Fruit fly (Drosophila melanogaster) whole organism, embryonic: ENCODE results near the gene nAChRalpha2.
A peak's percentile ranks its signal among the peaks of the same experiment; 100 is the strongest.

ENCODE experiments used
- Bgb ChIP-seq: fragments of 200-800 bp; sonication (Bioruptor generic); IDR thresholded peaks from 2 replicates; pipeline ENCODE4 v1.3.6; 2022; ENCODE audit warnings: missing biosample characterization, missing genetic modification characterization; ENCODE audit not compliant: partially characterized antibody
- Blimp-1 ChIP-seq: fragments of 200-800 bp; sonication (Bioruptor generic); optimal IDR thresholded peaks from 3 replicates; lab custom pipeline; 2018; ENCODE audit warnings: missing biosample characterization, missing genetic modification characterization, mild to moderate bottlenecking, moderate library complexity, missing genetic modification reagents
- C15 ChIP-seq: fragments of 200-800 bp; sonication (Bioruptor generic); IDR thresholded peaks from 3 replicates; pipeline ENCODE4 v1.3.6; 2022; ENCODE audit warnings: missing biosample characterization, missing genetic modification characterization
- CG10543 ChIP-seq: fragments of 200-800 bp; sonication (Bioruptor generic); optimal IDR thresholded peaks from 3 replicates; lab custom pipeline; 2017; ENCODE audit warnings: missing biosample characterization, mild to moderate bottlenecking, missing genetic modification characterization, moderate library complexity
- CG11696 ChIP-seq: fragments of 200-800 bp; sonication (Bioruptor generic); IDR thresholded peaks from 2 replicates; pipeline ENCODE4 v1.3.6; 2022; ENCODE audit warnings: missing biosample characterization, missing genetic modification characterization
- CG11723 ChIP-seq: fragments of 200-800 bp; sonication (Bioruptor generic); optimal IDR thresholded peaks from 2 replicates; lab custom pipeline; 2017; ENCODE audit warnings: missing biosample characterization, mild to moderate bottlenecking, missing genetic modification characterization
- CG12071 ChIP-seq: fragments of 200-800 bp; sonication (Bioruptor generic); optimal IDR thresholded peaks from 3 replicates; lab custom pipeline; 2018; ENCODE audit warnings: missing biosample characterization, mild to moderate bottlenecking, missing genetic modification characterization
- CG12744 ChIP-seq: fragments of 200-800 bp; sonication (Bioruptor generic); optimal IDR thresholded peaks from 2 replicates; lab custom pipeline; 2016; ENCODE audit warnings: missing biosample characterization, missing genetic modification characterization
- CG12769 ChIP-seq: fragments of 200-800 bp; sonication (Bioruptor generic); optimal IDR thresholded peaks from 2 replicates; lab custom pipeline; 2019; ENCODE audit warnings: missing biosample characterization, mild to moderate bottlenecking, missing genetic modification characterization, moderate library complexity
- CG13287 ChIP-seq: fragments of 200-800 bp; sonication (Bioruptor generic); IDR thresholded peaks from 2 replicates; pipeline ENCODE4 v1.3.6; 2022; ENCODE audit warnings: missing biosample characterization, missing genetic modification characterization; ENCODE audit not compliant: partially characterized antibody
- CG1529 ChIP-seq: fragments of 200-800 bp; sonication (Bioruptor generic); optimal IDR thresholded peaks from 3 replicates; lab custom pipeline; 2018; ENCODE audit warnings: missing biosample characterization, missing genetic modification characterization
- CG15601 ChIP-seq: fragments of 200-800 bp; sonication (Bioruptor generic); optimal IDR thresholded peaks from 3 replicates; lab custom pipeline; 2019; ENCODE audit warnings: missing biosample characterization, mild to moderate bottlenecking, missing genetic modification characterization, moderate library complexity
- CG1603 ChIP-seq: fragments of 200-800 bp; sonication (Bioruptor generic); optimal IDR thresholded peaks from 2 replicates; lab custom pipeline; 2019; ENCODE audit warnings: missing biosample characterization, mild to moderate bottlenecking, missing genetic modification characterization, moderate library complexity
- CG2712 ChIP-seq: fragments of 200-800 bp; optimal IDR thresholded peaks from 3 replicates; lab custom pipeline; 2019; ENCODE audit warnings: missing biosample characterization, mild to moderate bottlenecking, missing genetic modification characterization, moderate library complexity
- CG30431 ChIP-seq: fragments of 200-800 bp; sonication (Bioruptor generic); optimal IDR thresholded peaks from 2 replicates; lab custom pipeline; 2017; ENCODE audit warnings: missing biosample characterization, missing genetic modification characterization
- CG34224 ChIP-seq: fragments of 200-800 bp; sonication (Bioruptor generic); IDR thresholded peaks from 3 replicates; pipeline ENCODE4 v1.3.6; 2022; ENCODE audit warnings: missing biosample characterization, missing genetic modification characterization; ENCODE audit not compliant: partially characterized antibody
- CG4617 ChIP-seq: fragments of 200-800 bp; sonication (Bioruptor generic); optimal IDR thresholded peaks from 3 replicates; lab custom pipeline; 2016; ENCODE audit warnings: missing biosample characterization, missing genetic modification characterization, borderline replicate concordance
- CG5180 ChIP-seq: fragments of 200-800 bp; sonication (Bioruptor generic); optimal IDR thresholded peaks from 3 replicates; lab custom pipeline; 2017; ENCODE audit warnings: missing biosample characterization, missing genetic modification characterization, mild to moderate bottlenecking, moderate library complexity, missing genetic modification reagents
- CG8089 ChIP-seq: fragments of 200-800 bp; sonication (Bioruptor generic); optimal IDR thresholded peaks from 3 replicates; lab custom pipeline; 2016; ENCODE audit warnings: missing biosample characterization, missing genetic modification characterization
- CG9817 ChIP-seq: fragments of 200-800 bp; sonication (Bioruptor generic); optimal IDR thresholded peaks from 2 replicates; lab custom pipeline; 2018; ENCODE audit warnings: missing biosample characterization, mild to moderate bottlenecking, missing genetic modification characterization, moderate library complexity
- Dad ChIP-seq: fragments of 200-800 bp; sonication (Bioruptor generic); optimal IDR thresholded peaks from 3 replicates; lab custom pipeline; 2016; ENCODE audit warnings: missing biosample characterization, missing genetic modification characterization
- Deaf1 ChIP-seq: fragments of 200-800 bp; optimal IDR thresholded peaks from 3 replicates; lab custom pipeline; 2019; ENCODE audit warnings: missing biosample characterization, mild to moderate bottlenecking, missing genetic modification characterization, moderate library complexity
- Doc3 ChIP-seq: fragments of 200-800 bp; sonication (Bioruptor generic); IDR thresholded peaks from 3 replicates; pipeline ENCODE4 v1.3.6; 2022; ENCODE audit warnings: missing biosample characterization, missing genetic modification characterization; ENCODE audit not compliant: partially characterized antibody
- Eip74EF ChIP-seq, 2 experiments: fragments of 200-800 bp in 1 of 2; fragments of >200 bp in 1 of 2; sonication (Bioruptor generic) in 1 of 2; optimal IDR thresholded peaks; 2 replicates each; lab custom pipeline; 2017 to 2019; ENCODE audit warnings: missing biosample characterization in 2 of 2, missing genetic modification characterization in 2 of 2, mild to moderate bottlenecking in 1 of 2, moderate library complexity in 1 of 2
- Gug ChIP-seq: fragments of 200-800 bp; sonication (Bioruptor generic); IDR thresholded peaks from 4 replicates; pipeline ENCODE4 v1.3.6; 2022; ENCODE audit warnings: missing biosample characterization, missing genetic modification characterization
- Hey ChIP-seq: fragments of 200-800 bp; sonication (Bioruptor generic); optimal IDR thresholded peaks from 3 replicates; lab custom pipeline; 2018; ENCODE audit warnings: missing biosample characterization, mild to moderate bottlenecking, missing genetic modification characterization
- Hmr ChIP-seq: fragments of 200-800 bp; sonication (Bioruptor generic); optimal IDR thresholded peaks from 3 replicates; lab custom pipeline; 2017; ENCODE audit warnings: mild to moderate bottlenecking, missing biosample characterization, missing genetic modification reagents, missing genetic modification characterization
- MESR4 ChIP-seq: fragments of 200-800 bp; sonication (Bioruptor generic); optimal IDR thresholded peaks from 2 replicates; lab custom pipeline; 2018; ENCODE audit warnings: missing biosample characterization, mild to moderate bottlenecking, missing genetic modification characterization, moderate library complexity
- NC2β ChIP-seq: fragments of 200-800 bp; sonication (Bioruptor generic); optimal IDR thresholded peaks from 2 replicates; lab custom pipeline; 2016; ENCODE audit warnings: missing biosample characterization, missing genetic modification characterization
- NFAT ChIP-seq: fragments of 200-800 bp; sonication (Bioruptor generic); IDR thresholded peaks from 2 replicates; pipeline ENCODE4 v1.3.6; 2022; ENCODE audit warnings: missing biosample characterization, missing genetic modification characterization
- Nf-YC ChIP-seq: fragments of 200-800 bp; optimal IDR thresholded peaks from 3 replicates; lab custom pipeline; 2019; ENCODE audit warnings: missing biosample characterization, mild to moderate bottlenecking, missing genetic modification characterization, moderate library complexity
- ara ChIP-seq: fragments of 200-800 bp; sonication (Bioruptor generic); IDR thresholded peaks from 2 replicates; pipeline ENCODE4 v1.3.6; 2022; ENCODE audit warnings: missing biosample characterization, missing genetic modification characterization
- bab2 ChIP-seq: fragments of 200-800 bp; sonication (Bioruptor generic); optimal IDR thresholded peaks from 2 replicates; lab custom pipeline; 2016; ENCODE audit warnings: missing biosample characterization, missing genetic modification characterization
- caup ChIP-seq: fragments of 200-800 bp; sonication (Bioruptor generic); optimal IDR thresholded peaks from 3 replicates; lab custom pipeline; 2017; ENCODE audit warnings: missing biosample characterization, mild to moderate bottlenecking, missing genetic modification characterization, moderate library complexity; ENCODE audit not compliant: severe bottlenecking
- dysf ChIP-seq: fragments of 200-800 bp; sonication (Bioruptor generic); IDR thresholded peaks from 3 replicates; pipeline ENCODE4 v1.3.6; 2022; ENCODE audit warnings: missing biosample characterization, missing genetic modification characterization
- emc ChIP-seq: fragments of 200-800 bp; sonication (Bioruptor generic); optimal IDR thresholded peaks from 2 replicates; lab custom pipeline; 2016; ENCODE audit warnings: missing biosample characterization, missing genetic modification characterization
- ftz-f1 ChIP-seq: fragments of 200-800 bp; sonication (Bioruptor generic); optimal IDR thresholded peaks from 2 replicates; lab custom pipeline; 2016; ENCODE audit warnings: missing biosample characterization, missing genetic modification characterization
- gce ChIP-seq: fragments of 200-800 bp; sonication (Bioruptor generic); IDR thresholded peaks from 3 replicates; pipeline ENCODE4 v1.3.6; 2022; ENCODE audit warnings: missing biosample characterization, missing genetic modification characterization
- gcm2 ChIP-seq: fragments of 200-800 bp; sonication (Bioruptor generic); optimal IDR thresholded peaks from 2 replicates; lab custom pipeline; 2016; ENCODE audit warnings: missing biosample characterization, missing genetic modification characterization
- kay ChIP-seq: fragments of 200-800 bp; sonication (Bioruptor generic); optimal IDR thresholded peaks from 2 replicates; lab custom pipeline; 2016; ENCODE audit warnings: missing biosample characterization, missing genetic modification characterization
- lola ChIP-seq, 3 experiments: fragments of >200 bp in 2 of 3; fragments of 200-800 bp in 1 of 3; sonication (Bioruptor generic) in 1 of 3; optimal IDR thresholded peaks; 2 replicates each; lab custom pipeline; 2017 to 2019; ENCODE audit warnings: missing biosample characterization in 3 of 3, missing genetic modification characterization in 3 of 3, mild to moderate bottlenecking in 1 of 3, moderate library complexity in 1 of 3
- nerfin-2 ChIP-seq: fragments of 200-800 bp; sonication (Bioruptor generic); IDR thresholded peaks from 2 replicates; pipeline ENCODE4 v1.3.6; 2022; ENCODE audit warnings: missing biosample characterization, missing genetic modification characterization; ENCODE audit not compliant: partially characterized antibody
- onecut ChIP-seq: fragments of 200-800 bp; sonication (Bioruptor generic); IDR thresholded peaks from 2 replicates; pipeline ENCODE4 v1.3.6; 2022; ENCODE audit warnings: missing biosample characterization, missing genetic modification characterization
- pho ChIP-seq: fragments of 200-800 bp; sonication (Bioruptor generic); optimal IDR thresholded peaks from 2 replicates; lab custom pipeline; 2016; ENCODE audit warnings: missing biosample characterization, missing genetic modification characterization
- sc ChIP-seq, 3 experiments: fragments of >200 bp in 2 of 3; fragments of 200-800 bp in 1 of 3; sonication (Bioruptor generic) in 1 of 3; optimal IDR thresholded peaks; 2 replicates in 2 of 3; 3 replicates in 1 of 3; lab custom pipeline; 2017; ENCODE audit warnings: mild to moderate bottlenecking in 1 of 3, missing biosample characterization in 1 of 3, missing genetic modification characterization in 1 of 3, missing genetic modification reagents in 1 of 3
- shn ChIP-seq: fragments of 200-800 bp; sonication (Bioruptor generic); optimal IDR thresholded peaks from 3 replicates; lab custom pipeline; 2016; ENCODE audit warnings: missing biosample characterization, missing genetic modification characterization
- tgo ChIP-seq: fragments of 200-800 bp; sonication (Bioruptor generic); IDR thresholded peaks from 3 replicates; pipeline ENCODE4 v1.3.6; 2022; ENCODE audit warnings: missing biosample characterization, missing genetic modification characterization
- vvl ChIP-seq: fragments of 200-800 bp; sonication (Bioruptor generic); IDR thresholded peaks from 2 replicates; pipeline ENCODE4 v1.3.6; 2022; ENCODE audit warnings: missing biosample characterization, missing genetic modification characterization
- zfh2 ChIP-seq: fragments of 200-800 bp; sonication (Bioruptor generic); optimal IDR thresholded peaks from 2 replicates; lab custom pipeline; 2016; ENCODE audit warnings: missing biosample characterization, missing genetic modification characterization

nAChRalpha2 gene

dm6 chr3R:24524426-24524974 is 39.3 kb downstream of the nAChRalpha2 start, which contains the start of gene Jhbp12 (continued):
- TF ChIP-seq Hmr (GFP tag; lab: Kevin White, UChicago): no peak
- peak; percentile 19 for TF ChIP-seq CG10543
- no peak for TF ChIP-seq CG11696 (GFP tag; lab: Robert Waterston, UW)
- peak; percentile 56 for TF ChIP-seq CG12769 (tag; lab: Kevin White, UChicago)
- TF ChIP-seq CG12071 (GFP tag; lab: Kevin White, UChicago): no peak
- no peak for TF ChIP-seq CG11723
- TF ChIP-seq NC2β (GFP tag; lab: Kevin White, UChicago): no peak
- TF ChIP-seq sc (optimal IDR thresholded peaks at IDR 0.05; lab: Kevin White, UChicago): no peak
- no peak for TF ChIP-seq sc (GFP tag; optimal IDR thresholded peaks at IDR 0.05; lab: Kevin White, UChicago)
- no peak for TF ChIP-seq CG34224 (GFP tag; lab: Robert Waterston, UW)
- TF ChIP-seq nerfin-2 (GFP tag; lab: Robert Waterston, UW): no peak
- peak in 1 of 2 experiments; percentile 39 for TF ChIP-seq Eip74EF (GFP tag; optimal IDR thresholded peaks at IDR 0.05; lab: Kevin White, UChicago)
- TF ChIP-seq CG4617 (GFP tag; lab: Kevin White, UChicago): no peak
- TF ChIP-seq kay (GFP tag; lab: Kevin White, UChicago): no peak
- no peak for TF ChIP-seq ara
- no peak for TF ChIP-seq tgo (GFP tag; lab: Robert Waterston, UW)
- TF ChIP-seq lola (GFP tag; optimal IDR thresholded peaks at IDR 0.05; lab: Kevin White, UChicago): no peak
- no peak for TF ChIP-seq CG2712 (tag; lab: Kevin White, UChicago)
- TF ChIP-seq zfh2 (GFP tag; lab: Kevin White, UChicago): no peak
- no peak for TF ChIP-seq Doc3 (GFP tag; lab: Robert Waterston, UW)
- no peak for TF ChIP-seq Hey (tag; lab: Kevin White, UChicago)
- TF ChIP-seq MESR4 (GFP tag; lab: Kevin White, UChicago): no peak
- TF ChIP-seq CG8089 (GFP tag; lab: Kevin White, UChicago): no peak
- TF ChIP-seq shn: no peak
- TF ChIP-seq bab2: no peak
- TF ChIP-seq NFAT (GFP tag; lab: Robert Waterston, UW): no peak
- TF ChIP-seq CG9817 (tag; lab: Kevin White, UChicago): no peak
- peak; percentile 87 for TF ChIP-seq Blimp-1 (GFP tag; lab: Kevin White, UChicago)
- TF ChIP-seq ftz-f1: no peak
- TF ChIP-seq Nf-YC: peak; percentile 14
- TF ChIP-seq Dad (GFP tag; lab: Kevin White, UChicago): no peak
- TF ChIP-seq caup (GFP tag; lab: Kevin White, UChicago): no peak
- no peak for TF ChIP-seq emc (GFP tag; lab: Kevin White, UChicago)
- TF ChIP-seq Deaf1 (tag; lab: Kevin White, UChicago): no peak
- peak; percentile 7; the same call in 1 of the 3 replicates for TF ChIP-seq dysf (GFP tag; lab: Robert Waterston, UW)
- no peak for TF ChIP-seq CG30431 (GFP tag; lab: Kevin White, UChicago)
- no peak for TF ChIP-seq CG5180 (GFP tag; lab: Kevin White, UChicago)
- no peak for TF ChIP-seq pho (GFP tag; lab: Kevin White, UChicago)
- TF ChIP-seq gce (GFP tag; lab: Robert Waterston, UW): no peak
- no peak for TF ChIP-seq CG12744 (GFP tag; lab: Kevin White, UChicago)
- TF ChIP-seq CG15601 (tag; lab: Kevin White, UChicago): no peak
- no peak for TF ChIP-seq CG1529 (GFP tag; lab: Kevin White, UChicago)
- peak; percentile 16 for TF ChIP-seq CG1603
- no peak for TF ChIP-seq gcm2 (GFP tag; lab: Kevin White, UChicago)
- TF ChIP-seq vvl (GFP tag; lab: Robert Waterston, UW): 0 out of 2 replicates have a peak, but pooled peaks have one; percentile 27
- peak; percentile 46; the same call in 1 of the 2 replicates for TF ChIP-seq onecut (GFP tag; lab: Robert Waterston, UW)
- no peak for TF ChIP-seq C15 (GFP tag; lab: Robert Waterston, UW)
- peak; percentile 43; the same call in 1 of the 2 replicates for TF ChIP-seq CG13287 (GFP tag; lab: Robert Waterston, UW)
- no peak for TF ChIP-seq Gug (GFP tag; lab: Robert Waterston, UW)
- TF ChIP-seq Bgb (GFP tag; lab: Robert Waterston, UW): peak; percentile 32; the same call in 1 of the 2 replicates
